Worm (Caenorhabditis elegans) whole organism, mixed stage, embryonic: ENCODE measurements around the gene acbp-7.

Source experiments
- M03D4.4 ChIP-seq: sonication (generic microtip); optimal IDR thresholded peaks from 2 replicates; lab custom pipeline; 2017; ENCODE audit warnings: mild to moderate bottlenecking, missing genetic modification characterization, missing compliant biosample characterization
- ceh-83 ChIP-seq: fragments of 200-800 bp; sonication (Bioruptor generic); optimal IDR thresholded peaks from 2 replicates; lab custom pipeline; 2018; ENCODE audit warnings: mild to moderate bottlenecking, missing genetic modification characterization, missing compliant biosample characterization
- elt-3 ChIP-seq: fragments of 150-350 bp; optimal IDR thresholded peaks from 2 replicates; lab custom pipeline; 2014; ENCODE audit warnings: missing biosample characterization, missing genetic modification characterization
- lin-13 ChIP-seq: fragments of 150-350 bp; optimal IDR thresholded peaks from 2 replicates; lab custom pipeline; 2014; ENCODE audit warnings: missing biosample characterization, missing genetic modification characterization
- nhr-12 ChIP-seq: fragments of 150-350 bp; optimal IDR thresholded peaks from 2 replicates; lab custom pipeline; 2014; ENCODE audit warnings: missing biosample characterization, missing genetic modification characterization
- pha-4 ChIP-seq: fragments of 150-350 bp; optimal IDR thresholded peaks from 2 replicates; lab custom pipeline; 2018; ENCODE audit warnings: missing biosample characterization, missing genetic modification reagents, missing genetic modification characterization
- sem-2 ChIP-seq: fragments of 200-800 bp; sonication (Bioruptor generic); optimal IDR thresholded peaks from 2 replicates; lab custom pipeline; 2018; ENCODE audit warnings: mild to moderate bottlenecking, missing genetic modification characterization, missing compliant biosample characterization
- snpc-4 ChIP-seq: fragments of 150-350 bp; optimal IDR thresholded peaks from 2 replicates; lab custom pipeline; 2014; ENCODE audit warnings: missing biosample characterization, missing genetic modification characterization
- ztf-11 ChIP-seq: fragments of 150-350 bp; optimal IDR thresholded peaks from 2 replicates; lab custom pipeline; 2014; ENCODE audit warnings: missing biosample characterization, missing genetic modification characterization

ce11 chrIII:4822140-4822539 is 15.4 kb upstream of the acbp-7 start, which contains the start of gene F26A1.8:
- TF ChIP-seq ceh-83 (no peak), snpc-4 (tag; lab: Kevin White, UChicago) (no peak), pha-4 (no peak), elt-3 (tag; lab: Kevin White, UChicago) (no peak), sem-2 (GFP tag; lab: Kevin White, UChicago) (no peak), ztf-11 (tag; lab: Kevin White, UChicago) (no peak), M03D4.4 (no peak), nhr-12 (tag; lab: Kevin White, UChicago) (no peak), lin-13 (no peak)
